Worm (Caenorhabditis elegans) whole organism, mixed stage, embryonic: ENCODE results near the gene ndx-2.

Experiments used
- blmp-1 ChIP-seq: fragments of 150-350 bp; optimal IDR thresholded peaks from 2 replicates; lab custom pipeline; 2014; ENCODE audit warnings: missing biosample characterization, missing genetic modification characterization
- drap-1 ChIP-seq: fragments of 200-800 bp; sonication (Bioruptor generic); optimal IDR thresholded peaks from 3 replicates; lab custom pipeline; 2018; ENCODE audit warnings: mild to moderate bottlenecking, missing genetic modification characterization, missing compliant biosample characterization
- mep-1 ChIP-seq: fragments of 150-350 bp; optimal IDR thresholded peaks from 2 replicates; lab custom pipeline; 2017; ENCODE audit warnings: missing biosample characterization, missing genetic modification reagents, missing genetic modification characterization, inconsistent platforms
- sptf-1 ChIP-seq: sonication (generic microtip); optimal IDR thresholded peaks from 2 replicates; lab custom pipeline; 2017; ENCODE audit warnings: mild to moderate bottlenecking, missing genetic modification characterization, moderate library complexity, missing compliant biosample characterization

DNA sequence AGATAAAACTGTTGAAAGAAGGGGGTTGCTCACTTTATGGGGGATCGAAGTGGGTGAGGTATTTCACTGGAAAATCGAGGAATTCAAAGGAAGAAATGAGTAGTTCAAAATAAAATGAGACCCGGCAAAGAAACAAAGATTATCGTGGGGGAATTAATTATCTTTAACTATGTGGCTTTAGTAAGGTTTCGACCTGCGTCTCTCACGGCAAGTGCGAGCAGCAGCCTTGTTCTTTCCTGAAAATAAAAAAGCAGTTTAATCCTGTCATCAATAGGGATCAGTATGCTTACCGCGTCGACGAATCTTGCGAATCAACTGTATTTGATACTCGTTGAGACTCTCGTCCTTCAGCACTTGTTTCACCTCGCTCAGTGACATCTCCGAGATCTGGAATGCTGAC is 42.9 kb downstream of the ndx-2 start, which contains the start of gene srh-271:
- no peak for TF ChIP-seq mep-1 (tag; lab: Kevin White, UChicago)
- no peak for TF ChIP-seq drap-1 (GFP tag; lab: Kevin White, UChicago)
- TF ChIP-seq blmp-1 (tag; lab: Kevin White, UChicago): no peak
- no peak for TF ChIP-seq sptf-1 (tag; lab: Kevin White, UChicago)
